Fruit fly (Drosophila melanogaster): ENCODE results near the gene CG32119.

Gene CG32119

DNA sequence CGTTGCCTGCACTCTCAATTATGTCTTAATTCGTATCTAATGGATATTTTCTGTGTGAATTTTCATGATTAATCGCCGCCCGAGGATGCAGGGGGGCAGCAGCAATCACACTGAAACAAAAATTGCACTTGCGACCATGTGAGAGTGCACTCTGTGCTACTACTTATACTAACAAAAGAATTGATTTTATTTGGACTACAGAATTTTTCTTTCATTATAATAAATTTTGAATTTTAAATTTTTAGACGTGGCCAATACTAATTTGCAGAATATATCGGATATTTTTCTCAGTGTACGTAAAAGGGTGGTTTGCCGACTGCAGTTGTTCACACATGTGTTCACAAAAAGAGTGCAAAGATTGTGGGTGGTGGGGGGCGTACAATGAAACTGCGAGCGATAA, 21.6 kb downstream of the CG32119 start (continued):
- peak; percentile 27 for TF ChIP-seq Sox102F (GFP tag; optimal IDR thresholded peaks at IDR 0.05)
- TF ChIP-seq Smox (GFP tag; optimal IDR thresholded peaks at IDR 0.05) = peak; percentile 26
- peak; percentile 11 for TF ChIP-seq pdm3 (GFP tag; optimal IDR thresholded peaks at IDR 0.05)
- peak; percentile 44 for TF ChIP-seq CG10631 (GFP tag; optimal IDR thresholded peaks at IDR 0.05)
- TF ChIP-seq CG3032 (tag; optimal IDR thresholded peaks at IDR 0.05) = peak; percentile 51
- TF ChIP-seq lz (GFP tag; optimal IDR thresholded peaks at IDR 0.05) = peak; percentile 41
- no peak for TF ChIP-seq CG16779 (tag; optimal IDR thresholded peaks at IDR 0.05)
- TF ChIP-seq Ets96B (tag; optimal IDR thresholded peaks at IDR 0.05) = peak; percentile 48
- TF ChIP-seq CG8319 (GFP tag; optimal IDR thresholded peaks at IDR 0.05) = peak; percentile 27
- TF ChIP-seq Hr39 (GFP tag; optimal IDR thresholded peaks at IDR 0.05) = no peak
- TF ChIP-seq CG8632 (GFP tag; optimal IDR thresholded peaks at IDR 0.05) = no peak
- no peak for TF ChIP-seq fd59A (GFP tag; optimal IDR thresholded peaks at IDR 0.05)
- TF ChIP-seq cyc (GFP tag; optimal IDR thresholded peaks at IDR 0.05) = peak; percentile 6
- TF ChIP-seq esn (GFP tag; optimal IDR thresholded peaks at IDR 0.05) = peak; percentile 31
- no peak for TF ChIP-seq CG32006 (GFP tag; optimal IDR thresholded peaks at IDR 0.05)
- peak; percentile 39 for TF ChIP-seq acj6 (GFP tag; optimal IDR thresholded peaks at IDR 0.05)
- TF ChIP-seq CG6276 (GFP tag; optimal IDR thresholded peaks at IDR 0.05) = no peak
- no peak for TF ChIP-seq net (GFP tag; optimal IDR thresholded peaks at IDR 0.05)
- TF ChIP-seq Sox14 (GFP tag; optimal IDR thresholded peaks at IDR 0.05) = no peak
- TF ChIP-seq CG11294 (GFP tag; IDR thresholded peaks at IDR 0.05) = no peak
- no peak for TF ChIP-seq CG6808 (GFP tag; optimal IDR thresholded peaks at IDR 0.05)
- no peak for TF ChIP-seq CG31627 (GFP tag; optimal IDR thresholded peaks at IDR 0.05)
- no peak for TF ChIP-seq CG11762 (GFP tag; optimal IDR thresholded peaks at IDR 0.05; ENCODE audit: insufficient read depth)
- TF ChIP-seq OdsH (GFP tag; optimal IDR thresholded peaks at IDR 0.05) = peak; percentile 29
- TF ChIP-seq Met (GFP tag; optimal IDR thresholded peaks at IDR 0.05) = no peak
- no peak for TF ChIP-seq Hr4 (GFP tag; optimal IDR thresholded peaks at IDR 0.05)
- TF ChIP-seq achi (GFP tag; optimal IDR thresholded peaks at IDR 0.05) = peak; percentile 19

- TF ChIP-seq esn (GFP tag; optimal IDR thresholded peaks at IDR 0.05) (no peak), CG10631 (GFP tag; optimal IDR thresholded peaks at IDR 0.05) (no peak), Eip78C (GFP tag) (peak; percentile 50), Eip93F (GFP tag; optimal IDR thresholded peaks at IDR 0.05) (no peak), CG8319 (GFP tag; optimal IDR thresholded peaks at IDR 0.05) (no peak), CG6808 (GFP tag; optimal IDR thresholded peaks at IDR 0.05) (no peak), CG11762 (GFP tag; optimal IDR thresholded peaks at IDR 0.05; ENCODE audit: insufficient read depth) (no peak), svp (GFP tag) (peak; percentile 11), achi (GFP tag; optimal IDR thresholded peaks at IDR 0.05) (no peak), vri (GFP tag; optimal IDR thresholded peaks at IDR 0.05) (no peak), CG8632 (GFP tag; optimal IDR thresholded peaks at IDR 0.05) (no peak), Hr4 (GFP tag; optimal IDR thresholded peaks at IDR 0.05) (no peak), CG4318 (GFP tag; optimal IDR thresholded peaks at IDR 0.05) (peak; percentile 4), fd85E (GFP tag; optimal IDR thresholded peaks at IDR 0.05) (no peak), CG6792 (GFP tag; optimal IDR thresholded peaks at IDR 0.05) (no peak), salr (GFP tag; optimal IDR thresholded peaks at IDR 0.05) (no peak), fkh (GFP tag; optimal IDR thresholded peaks at IDR 0.05) (no peak), eg (GFP tag; IDR thresholded peaks at IDR 0.05) (no peak), Gug (GFP tag; IDR thresholded peaks at IDR 0.05) (no peak), net (GFP tag; optimal IDR thresholded peaks at IDR 0.05) (no peak), CG32006 (GFP tag; optimal IDR thresholded peaks at IDR 0.05) (peak; percentile 31), cyc (GFP tag; optimal IDR thresholded peaks at IDR 0.05) (no peak), ss (GFP tag; optimal IDR thresholded peaks at IDR 0.05) (no peak)
Measured at dm6 chr3L:13223360-13224028, 25.0 kb downstream of the CG32119 start.
